Fruit fly (Drosophila melanogaster): ENCODE measurements around the gene CG45066.

DNA sequence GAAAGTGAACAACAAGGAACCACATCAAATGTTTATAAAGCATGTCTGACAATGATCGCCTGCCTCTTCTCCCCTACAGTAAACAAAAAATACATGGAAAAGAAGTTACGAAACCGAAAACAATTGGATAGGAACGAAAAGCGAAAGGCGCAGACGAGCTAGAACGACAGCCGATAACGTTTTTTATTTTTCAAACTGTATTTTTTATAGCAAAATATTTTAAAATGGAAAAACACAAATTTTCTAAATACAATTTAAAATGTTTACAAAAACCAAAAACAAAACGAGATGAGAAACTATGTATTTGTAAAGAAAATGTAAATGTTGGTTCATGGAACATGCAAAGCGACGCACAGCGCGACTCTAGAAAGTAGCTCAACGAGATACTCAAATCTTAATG lies 22.0 kb downstream of the CG45066 start:
- TF ChIP-seq usp (GFP tag; optimal IDR thresholded peaks at IDR 0.05) (no peak), Dll (optimal IDR thresholded peaks at IDR 0.05) (no peak), psq (optimal IDR thresholded peaks at IDR 0.05) (no peak), pan (optimal IDR thresholded peaks at IDR 0.05) (no peak), CG8478 (optimal IDR thresholded peaks at IDR 0.05) (no peak)
